Fruit fly (Drosophila melanogaster): ENCODE data around the gene cno.
A peak's percentile ranks its signal among the peaks of the same experiment; 100 is the strongest.

Gene cno

dm6 chr3R:5217278-5217714 lies at the start of gene cno:
Gene cno, minus strand, starts transcription at chr3R:5217456.
- TF ChIP-seq eg (GFP tag; IDR thresholded peaks at IDR 0.05) (peak; percentile 34; the same call in 2 of the 3 replicates), pdm3 (GFP tag; optimal IDR thresholded peaks at IDR 0.05) (no peak), CG6163 (GFP tag; IDR thresholded peaks at IDR 0.05) (0 out of 3 replicates have a peak, but pooled peaks have one; percentile 7), fd85E (GFP tag; optimal IDR thresholded peaks at IDR 0.05) (no peak), spab (GFP tag; optimal IDR thresholded peaks at IDR 0.05) (no peak), Eip75B (GFP tag; optimal IDR thresholded peaks at IDR 0.05) (no peak), net (GFP tag; optimal IDR thresholded peaks at IDR 0.05) (no peak), CG3919 (GFP tag; optimal IDR thresholded peaks at IDR 0.05) (no peak), CG3032 (tag; optimal IDR thresholded peaks at IDR 0.05) (peak; percentile 19), CG32006 (GFP tag; optimal IDR thresholded peaks at IDR 0.05) (no peak), CG8119 (GFP tag; IDR thresholded peaks at IDR 0.05) (peak; percentile 51; the same call in 1 of the 3 replicates), Eip78C (GFP tag) (peak; percentile 83), Hr38 (GFP tag; optimal IDR thresholded peaks at IDR 0.05) (no peak), ss (GFP tag; optimal IDR thresholded peaks at IDR 0.05) (peak; percentile 20 to 35), esn (GFP tag; optimal IDR thresholded peaks at IDR 0.05) (peak; percentile 34), acj6 (GFP tag; optimal IDR thresholded peaks at IDR 0.05) (no peak), CG1621 (tag; optimal IDR thresholded peaks at IDR 0.05) (peak; percentile 8), dsx (GFP tag; optimal IDR thresholded peaks at IDR 0.05; ENCODE audit: poor library complexity, severe bottlenecking) (peak; percentile 49), achi (GFP tag; optimal IDR thresholded peaks at IDR 0.05) (no peak), CG6854 (GFP tag; optimal IDR thresholded peaks at IDR 0.05) (peak; percentile 77), Hr4 (GFP tag; optimal IDR thresholded peaks at IDR 0.05) (no peak)

dm6 chr3R:5266282-5266681 lies 49.0 kb upstream of the cno start:
- TF ChIP-seq CG15336 (GFP tag; IDR thresholded peaks at IDR 0.05) (no peak), Smox (GFP tag; optimal IDR thresholded peaks at IDR 0.05) (no peak), CG9139 (GFP tag; optimal IDR thresholded peaks at IDR 0.05) (no peak), vri (GFP tag; optimal IDR thresholded peaks at IDR 0.05) (no peak), Hr4 (GFP tag; optimal IDR thresholded peaks at IDR 0.05) (no peak), CG34406 (GFP tag; optimal IDR thresholded peaks at IDR 0.05) (no peak), CG8319 (GFP tag; optimal IDR thresholded peaks at IDR 0.05) (no peak), Sox14 (GFP tag; optimal IDR thresholded peaks at IDR 0.05) (no peak)

DNA sequence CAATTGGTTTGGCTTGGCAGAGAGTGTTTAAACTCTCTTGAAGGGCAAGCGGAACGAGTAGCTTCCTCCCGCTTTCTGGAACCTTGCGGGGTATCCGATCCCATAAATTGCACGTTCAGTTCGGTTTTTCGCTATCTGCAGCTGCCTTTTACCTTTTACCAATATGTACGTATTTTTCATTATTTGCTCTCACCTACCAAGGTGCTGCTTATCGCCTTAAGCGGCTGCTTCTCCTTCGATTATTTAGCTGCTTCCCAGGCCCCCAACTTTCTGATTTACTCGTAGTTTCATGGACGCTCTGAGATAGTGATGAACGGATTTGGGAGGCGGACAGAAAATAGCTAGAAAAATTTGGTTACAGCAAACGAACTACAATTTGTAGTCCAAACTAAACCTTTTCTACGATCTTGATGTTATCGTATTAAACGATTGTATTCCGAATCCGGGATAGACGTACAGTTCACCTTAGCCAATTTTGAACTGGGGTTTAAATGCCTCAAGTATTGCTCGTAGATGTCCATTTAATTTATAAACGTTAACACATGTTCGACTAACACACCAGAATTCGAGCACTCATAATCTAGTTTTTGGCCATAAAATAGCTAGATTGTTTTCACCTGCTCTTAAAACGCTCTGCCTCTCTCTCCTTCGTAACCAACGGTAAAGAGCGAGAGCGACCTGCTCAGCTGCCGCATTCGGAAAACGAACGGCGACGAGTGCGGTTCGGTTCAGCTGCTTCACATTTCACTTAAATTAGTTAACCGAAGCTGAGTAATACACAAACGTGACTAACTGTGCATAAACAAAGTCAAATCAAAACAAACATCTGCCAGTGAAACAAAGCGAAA lies 47.2 kb upstream of the cno start:
- TF ChIP-seq Smox (GFP tag; optimal IDR thresholded peaks at IDR 0.05) (peak; percentile 44), eg (GFP tag; IDR thresholded peaks at IDR 0.05) (no peak), achi (GFP tag; optimal IDR thresholded peaks at IDR 0.05) (peak; percentile 44), Hr39 (GFP tag; optimal IDR thresholded peaks at IDR 0.05) (peak; percentile 49), Eip93F (GFP tag; optimal IDR thresholded peaks at IDR 0.05) (no peak), CG1621 (tag; optimal IDR thresholded peaks at IDR 0.05) (peak; percentile 33), CG6792 (GFP tag; optimal IDR thresholded peaks at IDR 0.05) (peak; percentile 46), CG10669 (GFP tag; optimal IDR thresholded peaks at IDR 0.05) (peak; percentile 52), esn (GFP tag; optimal IDR thresholded peaks at IDR 0.05) (peak; percentile 69), CG11762 (GFP tag; optimal IDR thresholded peaks at IDR 0.05; ENCODE audit: insufficient read depth) (peak; percentile 25), dac (GFP tag; optimal IDR thresholded peaks at IDR 0.05) (peak; percentile 4), CG6808 (GFP tag; optimal IDR thresholded peaks at IDR 0.05) (peak; percentile 60), CG3032 (tag; optimal IDR thresholded peaks at IDR 0.05) (peak; percentile 64), CG16779 (tag; optimal IDR thresholded peaks at IDR 0.05) (peak; percentile 6), CG15336 (GFP tag; IDR thresholded peaks at IDR 0.05) (no peak), CG3919 (GFP tag; optimal IDR thresholded peaks at IDR 0.05) (no peak), Lpt (GFP tag; optimal IDR thresholded peaks at IDR 0.05) (no peak), Hr4 (GFP tag; optimal IDR thresholded peaks at IDR 0.05) (peak; percentile 50), cyc (GFP tag; optimal IDR thresholded peaks at IDR 0.05) (peak; percentile 13), vri (GFP tag; optimal IDR thresholded peaks at IDR 0.05) (peak; percentile 72), CG6854 (GFP tag; optimal IDR thresholded peaks at IDR 0.05) (peak; percentile 3), CG32006 (GFP tag; optimal IDR thresholded peaks at IDR 0.05) (peak; percentile 67), acj6 (GFP tag; optimal IDR thresholded peaks at IDR 0.05) (peak; percentile 43), salr (GFP tag; optimal IDR thresholded peaks at IDR 0.05) (peak in 1 of 2 experiments; percentile 57), fd59A (GFP tag; optimal IDR thresholded peaks at IDR 0.05) (peak; percentile 49), CG11294 (GFP tag; IDR thresholded peaks at IDR 0.05) (no peak), CG8319 (GFP tag; optimal IDR thresholded peaks at IDR 0.05) (peak; percentile 35), Sox102F (GFP tag; optimal IDR thresholded peaks at IDR 0.05) (peak; percentile 55), Hr38 (GFP tag; optimal IDR thresholded peaks at IDR 0.05) (no peak), CG6163 (GFP tag; IDR thresholded peaks at IDR 0.05) (no peak), pdm3 (GFP tag; optimal IDR thresholded peaks at IDR 0.05) (peak; percentile 50), Eip78C (GFP tag) (peak; percentile 92), CG34406 (GFP tag; optimal IDR thresholded peaks at IDR 0.05) (peak; percentile 55)
